Fruit fly (Drosophila melanogaster): Measurements from ENCODE around the gene Acbp3.
A peak's percentile ranks its signal among the peaks of the same experiment; 100 is the strongest.

Acbp3 gene

DNA sequence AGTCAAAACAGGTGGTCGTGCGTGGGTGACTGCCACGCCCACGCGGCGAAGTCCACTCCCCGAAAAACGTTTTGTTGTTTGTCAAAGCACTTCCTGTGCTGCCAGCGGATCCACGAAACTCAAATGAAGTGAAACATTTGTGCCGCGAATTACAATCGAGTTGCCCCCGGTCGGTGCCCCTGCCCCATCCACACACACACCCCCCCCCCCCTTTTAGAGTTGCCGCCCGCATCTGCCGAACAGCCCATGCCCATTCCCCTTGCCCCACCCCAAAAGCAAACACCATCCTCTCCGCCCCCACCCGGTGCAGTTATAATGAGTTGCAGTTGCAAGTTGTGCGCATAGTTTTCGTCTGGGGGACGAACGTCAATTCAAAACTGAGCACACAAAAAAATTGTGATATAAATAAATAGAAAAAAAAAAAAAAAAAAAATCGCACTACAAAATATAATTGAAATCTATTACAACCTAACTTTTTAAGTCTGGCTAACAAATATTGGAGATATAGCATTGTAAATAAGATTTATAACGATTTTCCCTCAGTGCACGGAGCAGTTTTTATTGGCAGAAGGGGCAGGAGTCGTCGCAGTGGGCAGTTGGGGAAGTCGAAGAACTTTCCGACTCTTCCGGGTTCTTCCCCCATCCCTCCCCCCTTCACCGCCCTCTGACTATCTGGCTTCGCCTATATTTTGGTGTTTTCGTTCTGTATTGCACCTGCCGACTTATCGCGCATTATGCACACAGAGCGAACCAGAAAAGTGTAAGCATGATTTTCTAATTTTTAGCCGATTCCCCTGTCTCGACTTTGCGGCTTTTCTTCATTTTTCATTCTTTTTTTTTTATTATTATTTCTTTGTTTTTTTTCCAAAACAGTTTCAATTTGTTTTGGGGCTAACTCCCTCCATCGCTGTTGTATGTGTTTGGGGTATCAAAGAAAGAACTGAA, 21.1 kb downstream of the Acbp3 start (continued):
- TF ChIP-seq NC2β (GFP tag; optimal IDR thresholded peaks at IDR 0.05) (peak; percentile 40), shn (GFP tag; optimal IDR thresholded peaks at IDR 0.05) (no peak), CG1024 (GFP tag; IDR thresholded peaks at IDR 0.05) (peak; percentile 25; the same call in 1 of the 2 replicates), mld (GFP tag; IDR thresholded peaks at IDR 0.05; ENCODE audit: partially characterized antibody) (no peak), CG17186 (GFP tag; optimal IDR thresholded peaks at IDR 0.05) (no peak), CG11695 (GFP tag; IDR thresholded peaks at IDR 0.05) (peak; percentile 46; the same call in 2 of the 3 replicates), onecut (GFP tag; IDR thresholded peaks at IDR 0.05) (peak; percentile 33; the same call in 1 of the 2 replicates), Hsf (GFP tag; optimal IDR thresholded peaks at IDR 0.05) (peak; percentile 64), dati (GFP tag; IDR thresholded peaks at IDR 0.05) (no peak), CG6175 (GFP tag; IDR thresholded peaks at IDR 0.05) (no peak), Elba2 (GFP tag; optimal IDR thresholded peaks at IDR 0.05) (no peak), btn (GFP tag; optimal IDR thresholded peaks at IDR 0.05) (no peak), prd (optimal IDR thresholded peaks at IDR 0.05) (no peak), prd (GFP tag; IDR thresholded peaks at IDR 0.05) (peak; percentile 78), Bgb (GFP tag; IDR thresholded peaks at IDR 0.05; ENCODE audit: partially characterized antibody) (no peak), CG33557 (GFP tag; optimal IDR thresholded peaks at IDR 0.05) (peak; percentile 26), CG1832 (GFP tag; optimal IDR thresholded peaks at IDR 0.05) (no peak), Hr51 (GFP tag; optimal IDR thresholded peaks at IDR 0.05) (no peak), az2 (GFP tag; optimal IDR thresholded peaks at IDR 0.05) (peak; percentile 76), lola (GFP tag; optimal IDR thresholded peaks at IDR 0.05) (peak in 1 of 3 experiments; percentile 71), nmo (GFP tag; optimal IDR thresholded peaks at IDR 0.05) (peak; percentile 74), Adf1 (GFP tag; IDR thresholded peaks at IDR 0.05) (no peak), psq (GFP tag; optimal IDR thresholded peaks at IDR 0.05) (no peak), CG7786 (GFP tag; optimal IDR thresholded peaks at IDR 0.05) (peak; percentile 4), CrebB (tag; optimal IDR thresholded peaks at IDR 0.05) (no peak), HmgZ (tag; optimal IDR thresholded peaks at IDR 0.05) (no peak), CG9609 (GFP tag; optimal IDR thresholded peaks at IDR 0.05) (no peak), CG3281 (GFP tag; optimal IDR thresholded peaks at IDR 0.05) (no peak), CG3163 (GFP tag; optimal IDR thresholded peaks at IDR 0.05) (no peak), Vsx1 (GFP tag; optimal IDR thresholded peaks at IDR 0.05) (peak; percentile 16), kay (GFP tag; optimal IDR thresholded peaks at IDR 0.05) (no peak), lab (GFP tag; optimal IDR thresholded peaks at IDR 0.05) (no peak), pum (GFP tag; optimal IDR thresholded peaks at IDR 0.05) (no peak), jumu (GFP tag; optimal IDR thresholded peaks at IDR 0.05) (no peak), H15 (GFP tag; IDR thresholded peaks at IDR 0.05) (peak; percentile 67; the same call in 2 of the 3 replicates), Sox102F (GFP tag; optimal IDR thresholded peaks at IDR 0.05) (peak; percentile 73), ase (GFP tag; IDR thresholded peaks at IDR 0.05) (peak; percentile 33; the same call in 1 of the 3 replicates), Dll (GFP tag; IDR thresholded peaks at IDR 0.05; ENCODE audit: partially characterized antibody) (no peak), CG5245 (GFP tag; optimal IDR thresholded peaks at IDR 0.05) (peak; percentile 51), odd (GFP tag; optimal IDR thresholded peaks at IDR 0.05) (no peak), her (GFP tag; optimal IDR thresholded peaks at IDR 0.05) (no peak), chif (GFP tag; optimal IDR thresholded peaks at IDR 0.05) (peak; percentile 30 to 61), CG9215 (GFP tag; IDR thresholded peaks at IDR 0.05) (no peak), CG5180 (GFP tag; optimal IDR thresholded peaks at IDR 0.05) (no peak), CG8290 (GFP tag; optimal IDR thresholded peaks at IDR 0.05) (peak; percentile 15), CG8290 (tag; optimal IDR thresholded peaks at IDR 0.05) (no peak), CG10267 (tag; optimal IDR thresholded peaks at IDR 0.05) (peak; percentile 51), CG2712 (tag; optimal IDR thresholded peaks at IDR 0.05) (peak; percentile 89), CG17912 (GFP tag; optimal IDR thresholded peaks at IDR 0.05) (no peak)

Measured in whole organism, embryonic.